Fruit fly (Drosophila melanogaster) whole organism: ENCODE measurements around the gene CG3457.

Source experiments
- CG8478 ChIP-seq: fragments of >200 bp; optimal IDR thresholded peaks from 2 replicates; lab custom pipeline; 2018; ENCODE audit warnings: inconsistent platforms
- EcR ChIP-seq, 2 experiments: fragments of >200 bp; optimal IDR thresholded peaks; 2 replicates each; lab custom pipeline; 2017; ENCODE audit warnings: missing biosample characterization in 2 of 2, missing genetic modification characterization in 2 of 2, missing genetic modification reagents in 2 of 2
- pan ChIP-seq: fragments of >200 bp; optimal IDR thresholded peaks from 2 replicates; lab custom pipeline; 2017
- psq ChIP-seq: fragments of >200 bp; optimal IDR thresholded peaks from 2 replicates; lab custom pipeline; 2017
- usp ChIP-seq: fragments of >200 bp; optimal IDR thresholded peaks from 2 replicates; lab custom pipeline; 2017; ENCODE audit warnings: missing biosample characterization, missing genetic modification characterization, mixed read lengths

DNA sequence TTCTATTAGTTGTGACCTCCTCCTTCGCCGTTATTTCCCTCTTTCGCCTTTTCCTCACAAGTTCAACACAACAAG, 49.4 kb upstream of the CG3457 start, which contains the start of gene ph-p:
- no peak for TF ChIP-seq pan (lab: Kevin White, UChicago)
- TF ChIP-seq usp (GFP tag; lab: Kevin White, UChicago) = no peak
- TF ChIP-seq EcR (GFP tag; optimal IDR thresholded peaks at IDR 0.05; lab: Kevin White, UChicago) = no peak
- no peak for TF ChIP-seq CG8478
- TF ChIP-seq psq = no peak
